Worm (Caenorhabditis elegans): ENCODE measurements around the gene iff-1.

The iff-1 gene

DNA sequence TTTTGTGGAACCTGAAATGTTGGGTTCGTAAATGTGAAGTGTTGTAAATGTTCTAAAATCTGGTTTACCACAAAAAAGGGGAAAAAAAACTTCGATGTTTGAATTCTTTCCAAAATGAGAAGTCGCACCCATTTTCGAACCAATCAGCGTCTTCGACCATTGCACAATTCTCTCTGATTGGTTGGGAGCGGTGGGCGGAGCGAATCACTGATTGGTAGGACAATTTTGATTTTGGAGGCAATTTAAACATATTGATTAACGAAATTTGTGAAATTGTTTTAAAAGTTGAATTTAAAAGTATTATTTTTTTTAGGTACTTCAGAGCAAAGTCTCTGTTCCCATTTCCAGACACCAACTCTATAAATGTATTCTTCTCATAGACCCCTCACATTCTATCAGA, 42.1 kb upstream of the iff-1 start:
- TF ChIP-seq daf-19 (GFP tag; conservative IDR thresholded peaks at IDR 0.05) (no peak), ceh-28 (tag; optimal IDR thresholded peaks at IDR 0.05) (no peak), unc-130 (GFP tag; optimal IDR thresholded peaks at IDR 0.05) (no peak), mes-2 (tag; optimal IDR thresholded peaks at IDR 0.05; ENCODE audit: poor library complexity, severe bottlenecking) (no peak), daf-12 (tag; optimal IDR thresholded peaks at IDR 0.05) (no peak), nhr-77 (tag; optimal IDR thresholded peaks at IDR 0.05) (no peak), zip-2 (tag; optimal IDR thresholded peaks at IDR 0.05) (no peak), zip-11 (GFP tag; IDR thresholded peaks at IDR 0.05) (no peak), lin-29 (GFP tag; IDR thresholded peaks at IDR 0.05) (no peak), pha-4 (GFP tag; IDR thresholded peaks at IDR 0.05) (no peak), pha-4 (tag; optimal IDR thresholded peaks at IDR 0.05) (no peak)

DNA sequence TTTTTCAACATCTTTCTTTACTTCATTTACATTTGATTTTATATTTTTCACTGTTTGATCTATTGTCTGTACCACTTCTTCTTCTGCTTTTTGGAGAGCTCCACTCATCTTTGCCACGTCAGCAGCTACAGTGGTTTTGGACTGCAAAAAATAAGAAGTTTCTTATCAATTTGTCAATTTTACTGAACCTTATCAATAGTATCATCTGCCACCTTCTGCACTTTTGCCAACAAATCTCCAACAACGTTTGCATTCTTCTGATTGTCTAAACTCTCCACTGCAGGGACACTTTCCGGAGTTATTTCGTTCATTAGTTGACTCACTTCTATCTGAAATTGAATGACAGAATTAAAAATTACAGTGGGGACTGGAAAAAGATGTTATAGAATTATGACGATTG, 39.8 kb upstream of the iff-1 start:
- TF ChIP-seq lin-38 (GFP tag; IDR thresholded peaks at IDR 0.05) (0 out of 2 replicates have a peak, but pooled peaks have one; percentile 31), fkh-10 (GFP tag; optimal IDR thresholded peaks at IDR 0.05) (no peak), dve-1 (tag; optimal IDR thresholded peaks at IDR 0.05; ENCODE audit: insufficient read depth) (peak; percentile 54), nhr-77 (tag; optimal IDR thresholded peaks at IDR 0.05) (peak; percentile 17), lsy-2 (tag; optimal IDR thresholded peaks at IDR 0.05) (peak in 1 of 2 experiments; percentile 10), nhr-28 (tag; optimal IDR thresholded peaks at IDR 0.05) (peak; percentile 40), unc-62 (GFP tag; optimal IDR thresholded peaks at IDR 0.05 in 1 of 2) (no peak), unc-62 (tag; optimal IDR thresholded peaks at IDR 0.05) (no peak), T20F7.1 (GFP tag; optimal IDR thresholded peaks at IDR 0.05) (peak; percentile 5), mes-2 (tag; optimal IDR thresholded peaks at IDR 0.05; ENCODE audit: poor library complexity, severe bottlenecking) (no peak), daf-16 (GFP tag; optimal IDR thresholded peaks at IDR 0.05) (no peak), daf-16 (tag; optimal IDR thresholded peaks at IDR 0.05) (peak; percentile 33), dmd-6 (GFP tag; IDR thresholded peaks at IDR 0.05) (peak; percentile 74), pqm-1 (tag; optimal IDR thresholded peaks at IDR 0.05) (peak; percentile 88)

DNA sequence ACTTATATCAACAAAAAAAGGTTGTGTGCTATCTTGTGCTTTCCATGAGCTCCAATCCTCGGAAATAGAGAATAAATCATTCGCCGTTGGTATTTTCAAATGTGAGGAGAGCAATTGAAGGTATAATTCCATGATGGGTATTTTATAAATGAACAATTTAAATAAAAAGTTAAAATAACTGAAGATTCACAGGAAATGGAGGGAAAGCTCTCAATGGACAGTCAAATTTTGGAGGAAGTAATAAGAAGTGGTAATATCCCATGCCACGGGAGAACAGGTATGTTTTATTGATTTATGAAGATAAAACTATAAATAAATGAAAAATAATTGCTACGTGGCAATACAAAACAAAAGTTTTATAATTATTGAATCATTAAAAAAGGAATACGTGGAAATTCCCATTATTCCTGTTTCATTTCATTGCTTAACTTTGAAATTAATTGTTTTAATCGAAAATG, 36.2 kb upstream of the iff-1 start:
- no peak for TF ChIP-seq jun-1 (tag; optimal IDR thresholded peaks at IDR 0.05)
- TF ChIP-seq dmd-9 (GFP tag; IDR thresholded peaks at IDR 0.05), result no peak
- no peak for TF ChIP-seq lim-7 (GFP tag; IDR thresholded peaks at IDR 0.05)
- TF ChIP-seq nhr-42 (GFP tag; IDR thresholded peaks at IDR 0.05), result no peak
- TF ChIP-seq daf-12 (tag; optimal IDR thresholded peaks at IDR 0.05), result no peak
- TF ChIP-seq madf-9 (GFP tag; conservative IDR thresholded peaks at IDR 0.05), result no peak
- TF ChIP-seq ctbp-1 (GFP tag; IDR thresholded peaks at IDR 0.05), result 0 out of 2 replicates have a peak, but pooled peaks have one; percentile 38
- no peak for TF ChIP-seq Y75B8A.6 (GFP tag; IDR thresholded peaks at IDR 0.05)
- TF ChIP-seq pha-4 (GFP tag; IDR thresholded peaks at IDR 0.05), result 0 out of 2 replicates have a peak, but pooled peaks have one; percentile 4
- TF ChIP-seq pha-4 (tag; optimal IDR thresholded peaks at IDR 0.05), result no peak
- no peak for TF ChIP-seq daf-8 (GFP tag; IDR thresholded peaks at IDR 0.05)
- no peak for TF ChIP-seq php-3 (GFP tag; IDR thresholded peaks at IDR 0.05)
- no peak for TF ChIP-seq arid-1 (GFP tag; conservative IDR thresholded peaks at IDR 0.05)
- TF ChIP-seq ama-1 (optimal IDR thresholded peaks at IDR 0.05), result peak; percentile 68
- no peak for TF ChIP-seq F44E2.7 (GFP tag; IDR thresholded peaks at IDR 0.05)
- no peak for TF ChIP-seq ceh-44 (GFP tag; IDR thresholded peaks at IDR 0.05)
- TF ChIP-seq pqm-1 (tag; optimal IDR thresholded peaks at IDR 0.05), result no peak
- TF ChIP-seq zfp-3 (GFP tag; conservative IDR thresholded peaks at IDR 0.05), result peak; percentile 83
- no peak for TF ChIP-seq hif-1 (tag; optimal IDR thresholded peaks at IDR 0.05)
- no peak for TF ChIP-seq lin-29 (GFP tag; IDR thresholded peaks at IDR 0.05)
- TF ChIP-seq unc-130 (GFP tag; optimal IDR thresholded peaks at IDR 0.05), result no peak
- peak; percentile 36; the same call in 1 of the 2 replicates for TF ChIP-seq hmg-1.1 (GFP tag; IDR thresholded peaks at IDR 0.05)
- no peak for TF ChIP-seq Y48G9A.11 (GFP tag; IDR thresholded peaks at IDR 0.05)
- TF ChIP-seq rbr-2 (tag; optimal IDR thresholded peaks at IDR 0.05), result no peak
- no peak for TF ChIP-seq vab-7 (GFP tag; IDR thresholded peaks at IDR 0.05)
- TF ChIP-seq F26F4.8 (GFP tag; conservative IDR thresholded peaks at IDR 0.05), result no peak
- TF ChIP-seq nhr-111 (GFP tag; optimal IDR thresholded peaks at IDR 0.05), result peak; percentile 51
- TF ChIP-seq ztf-11 (tag; optimal IDR thresholded peaks at IDR 0.05), result no peak
- no peak for TF ChIP-seq F37D6.2 (tag; optimal IDR thresholded peaks at IDR 0.05)
- no peak for TF ChIP-seq ceh-28 (tag; optimal IDR thresholded peaks at IDR 0.05)
- 0 out of 2 replicates have a peak, but pooled peaks have one; percentile 7 for TF ChIP-seq Y105C5A.15 (GFP tag; IDR thresholded peaks at IDR 0.05)
- TF ChIP-seq egl-43 (GFP tag; IDR thresholded peaks at IDR 0.05), result no peak
